Worm (Caenorhabditis elegans) whole organism, young adult: Measurements from ENCODE around the gene mig-15.

Experiments used
- dpff-1 ChIP-seq: sonication (generic microtip); optimal IDR thresholded peaks from 2 replicates; lab custom pipeline; 2017; ENCODE audit warnings: mild to moderate bottlenecking, missing genetic modification characterization, missing compliant biosample characterization
- him-1 ChIP-seq: sonication (generic microtip); optimal IDR thresholded peaks from 2 replicates; lab custom pipeline; 2016; ENCODE audit warnings: missing genotype, missing genetic modification reagents, missing genetic modification characterization, missing compliant biosample characterization
- hlh-26 ChIP-seq: fragments of 200-800 bp; sonication (Bioruptor generic); conservative IDR thresholded peaks from 2 replicates; pipeline ENCODE4 v1.3.6; 2022; ENCODE audit warnings: missing genetic modification reagents, missing genetic modification characterization, missing compliant biosample characterization
- nhr-179 ChIP-seq: sonication (generic microtip); optimal IDR thresholded peaks from 2 replicates; lab custom pipeline; 2016; ENCODE audit warnings: mild to moderate bottlenecking, missing genetic modification characterization, missing compliant biosample characterization
- pha-4 ChIP-seq: fragments of 150-350 bp; sonication (generic microtip); optimal IDR thresholded peaks from 2 replicates; lab custom pipeline; 2014; ENCODE audit warnings: missing biosample characterization, missing genetic modification reagents, missing genetic modification characterization
- unc-62 ChIP-seq: fragments of 150-350 bp; optimal IDR thresholded peaks from 2 replicates; lab custom pipeline; 2014; ENCODE audit warnings: missing biosample characterization, missing genetic modification reagents, missing genetic modification characterization
- ztf-28 ChIP-seq: fragments of 200-800 bp; sonication (Bioruptor generic); IDR thresholded peaks from 2 replicates; pipeline ENCODE4 v1.3.6; 2022; ENCODE audit warnings: missing genetic modification reagents, missing genetic modification characterization, missing compliant biosample characterization

DNA sequence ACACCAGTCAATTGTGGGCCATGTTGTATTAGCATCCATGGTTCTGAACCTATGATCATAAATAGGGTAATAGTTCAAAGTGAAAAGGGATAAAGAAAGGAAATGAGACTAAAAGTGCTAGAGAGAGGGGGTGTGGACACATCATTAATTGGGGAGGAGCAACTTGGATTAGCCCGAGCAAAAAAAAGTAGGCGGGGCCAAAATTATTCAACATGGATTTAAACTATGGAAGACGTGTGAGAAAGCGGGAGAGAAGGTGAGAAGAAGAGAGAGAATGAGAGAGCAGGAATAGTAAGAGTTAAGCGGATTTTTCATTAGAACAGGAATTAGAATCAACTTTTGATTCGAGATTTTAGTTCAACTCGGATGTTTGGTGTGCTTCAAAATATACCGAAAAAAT, 35.1 kb upstream of the mig-15 start, which contains the start of gene C39B10.1:
- TF ChIP-seq nhr-179 (tag; lab: Kevin White, UChicago) (no peak), him-1 (tag; lab: Kevin White, UChicago) (no peak), pha-4 (tag; lab: Kevin White, UChicago) (no peak), unc-62 (no peak), hlh-26 (no peak), ztf-28 (no peak), dpff-1 (no peak)
